Worm (Caenorhabditis elegans) whole organism, L1 larva: Measurements from ENCODE around the gene str-255.

ENCODE experiments used
- C04F5.9 ChIP-seq: sonication (generic microtip); optimal IDR thresholded peaks from 2 replicates; lab custom pipeline; 2016; ENCODE audit warnings: missing genetic modification characterization, missing compliant biosample characterization
- F16B12.6 ChIP-seq: fragments of 150-350 bp; optimal IDR thresholded peaks from 2 replicates; lab custom pipeline; 2014; ENCODE audit warnings: missing biosample characterization, missing genetic modification characterization
- Y116A8C.19 ChIP-seq: sonication (generic microtip); optimal IDR thresholded peaks from 2 replicates; lab custom pipeline; 2016; ENCODE audit warnings: missing compliant biosample characterization, missing genetic modification characterization, borderline replicate concordance
- aha-1 ChIP-seq: fragments of 150-350 bp; optimal IDR thresholded peaks from 2 replicates; lab custom pipeline; 2014; ENCODE audit warnings: missing biosample characterization, missing genetic modification characterization
- alr-1 ChIP-seq: fragments of 200-800 bp; sonication (Bioruptor generic); optimal IDR thresholded peaks from 2 replicates; lab custom pipeline; 2018; ENCODE audit warnings: borderline replicate concordance, mild to moderate bottlenecking, missing genetic modification characterization, missing compliant biosample characterization
- ama-1 ChIP-seq: fragments of 150-350 bp; optimal IDR thresholded peaks from 2 replicates; lab custom pipeline; 2014
- blmp-1 ChIP-seq: fragments of 150-350 bp; optimal IDR thresholded peaks from 2 replicates; lab custom pipeline; 2014; ENCODE audit warnings: missing biosample characterization, missing genetic modification characterization
- ceh-63 ChIP-seq: fragments of 200-800 bp; sonication (Bioruptor generic); optimal IDR thresholded peaks from 2 replicates; lab custom pipeline; 2018; ENCODE audit warnings: mild to moderate bottlenecking, missing genetic modification characterization, missing compliant biosample characterization
- ceh-88 ChIP-seq: fragments of 200-800 bp; sonication (Bioruptor generic); IDR thresholded peaks from 2 replicates; pipeline ENCODE4 v1.3.6; 2022; ENCODE audit warnings: missing genetic modification characterization, missing compliant biosample characterization
- ceh-90 ChIP-seq: sonication (generic microtip); optimal IDR thresholded peaks from 2 replicates; lab custom pipeline; 2016; ENCODE audit warnings: missing genetic modification characterization, missing compliant biosample characterization
- dsc-1 ChIP-seq: sonication (generic microtip); optimal IDR thresholded peaks from 2 replicates; lab custom pipeline; 2016; ENCODE audit warnings: mild to moderate bottlenecking, missing genetic modification characterization, missing compliant biosample characterization
- efl-3 ChIP-seq: fragments of 200-800 bp; sonication (Bioruptor generic); optimal IDR thresholded peaks from 2 replicates; lab custom pipeline; 2018; ENCODE audit warnings: mild to moderate bottlenecking, missing genetic modification characterization, missing compliant biosample characterization
- egl-13 ChIP-seq: sonication (generic microtip); optimal IDR thresholded peaks from 2 replicates; lab custom pipeline; 2016; ENCODE audit warnings: missing genotype, missing genetic modification reagents, missing genetic modification characterization, missing compliant biosample characterization
- elt-2 ChIP-seq: sonication (generic microtip); optimal IDR thresholded peaks from 2 replicates; lab custom pipeline; 2016; ENCODE audit warnings: missing genetic modification characterization, mild to moderate bottlenecking, inconsistent platforms, missing compliant biosample characterization, missing genetic modification reagents
- ets-5 ChIP-seq: fragments of 200-800 bp; sonication (Bioruptor generic); IDR thresholded peaks from 2 replicates; pipeline ENCODE4 v1.3.6; 2022; ENCODE audit warnings: missing genetic modification characterization, missing compliant biosample characterization
- fkh-10 ChIP-seq: sonication (generic microtip); optimal IDR thresholded peaks from 2 replicates; lab custom pipeline; 2017; ENCODE audit warnings: missing biosample characterization, missing genetic modification reagents, missing genetic modification characterization
- fkh-4 ChIP-seq: sonication (generic microtip); optimal IDR thresholded peaks from 2 replicates; lab custom pipeline; 2016; ENCODE audit warnings: missing compliant biosample characterization, missing genetic modification characterization, borderline replicate concordance
- fos-1 ChIP-seq: fragments of 150-350 bp; optimal IDR thresholded peaks from 2 replicates; lab custom pipeline; 2014; ENCODE audit warnings: missing biosample characterization, missing genetic modification characterization
- hlh-17 ChIP-seq: fragments of 200-800 bp; sonication (Bioruptor generic); optimal IDR thresholded peaks from 2 replicates; lab custom pipeline; 2018; ENCODE audit warnings: missing genetic modification characterization, mild to moderate bottlenecking, missing compliant biosample characterization, moderate library complexity, borderline replicate concordance
- hlh-4 ChIP-seq: sonication (generic microtip); optimal IDR thresholded peaks from 2 replicates; lab custom pipeline; 2016; ENCODE audit warnings: mild to moderate bottlenecking, missing genetic modification characterization, missing compliant biosample characterization
- isw-1 ChIP-seq: fragments of 200-800 bp; sonication (Bioruptor generic); IDR thresholded peaks from 2 replicates; pipeline ENCODE4 v1.3.6; 2022; ENCODE audit warnings: missing genetic modification characterization, missing compliant biosample characterization
- jun-1 ChIP-seq: fragments of 150-350 bp; optimal IDR thresholded peaks from 2 replicates; lab custom pipeline; 2014; ENCODE audit warnings: missing biosample characterization, missing genetic modification reagents, missing genetic modification characterization
- lin-13 ChIP-seq: fragments of 150-350 bp; optimal IDR thresholded peaks from 2 replicates; lab custom pipeline; 2014; ENCODE audit warnings: missing biosample characterization, missing genetic modification reagents, missing genetic modification characterization
- lin-14 ChIP-seq: fragments of 200-800 bp; sonication (Bioruptor generic); optimal IDR thresholded peaks from 2 replicates; lab custom pipeline; 2018; ENCODE audit warnings: mild to moderate bottlenecking, missing genetic modification characterization, moderate library complexity, missing compliant biosample characterization
- lin-15B ChIP-seq: fragments of 150-350 bp; sonication (generic microtip); optimal IDR thresholded peaks from 3 replicates; lab custom pipeline; 2014; ENCODE audit warnings: missing biosample characterization, missing genetic modification characterization
- lin-39 ChIP-seq: fragments of 150-350 bp; optimal IDR thresholded peaks from 2 replicates; lab custom pipeline; 2014; ENCODE audit warnings: missing biosample characterization, missing genetic modification reagents, missing genetic modification characterization
- lir-3 ChIP-seq: sonication (generic microtip); optimal IDR thresholded peaks from 2 replicates; lab custom pipeline; 2016; ENCODE audit warnings: mild to moderate bottlenecking, missing genetic modification characterization, moderate library complexity, missing compliant biosample characterization; ENCODE audit not compliant: poor library complexity
- mab-9 ChIP-seq: fragments of 200-800 bp; sonication (Bioruptor generic); IDR thresholded peaks from 2 replicates; pipeline ENCODE4 v1.3.6; 2022; ENCODE audit warnings: missing genetic modification reagents, missing genetic modification characterization, missing compliant biosample characterization
- mdl-1 ChIP-seq, 2 experiments: fragments of 150-350 bp; optimal IDR thresholded peaks; 2 replicates each; lab custom pipeline; 2014 to 2017; ENCODE audit warnings: missing biosample characterization in 2 of 2, missing genetic modification characterization in 2 of 2, inconsistent platforms in 1 of 2
- mep-1 ChIP-seq: fragments of 150-350 bp; optimal IDR thresholded peaks from 2 replicates; lab custom pipeline; 2014; ENCODE audit warnings: missing biosample characterization, missing genetic modification characterization
- nhr-20 ChIP-seq: sonication (generic microtip); optimal IDR thresholded peaks from 2 replicates; lab custom pipeline; 2016; ENCODE audit warnings: mild to moderate bottlenecking, missing genetic modification characterization, missing compliant biosample characterization
- nhr-237 ChIP-seq: fragments of 150-350 bp; optimal IDR thresholded peaks from 2 replicates; lab custom pipeline; 2014; ENCODE audit warnings: missing biosample characterization, missing genetic modification characterization
- nhr-28 ChIP-seq: fragments of 150-350 bp; optimal IDR thresholded peaks from 2 replicates; lab custom pipeline; 2014; ENCODE audit warnings: missing biosample characterization, missing genetic modification characterization
- nhr-71 ChIP-seq: sonication (generic microtip); optimal IDR thresholded peaks from 2 replicates; lab custom pipeline; 2016; ENCODE audit warnings: mild to moderate bottlenecking, missing genetic modification characterization, moderate library complexity, missing compliant biosample characterization
- nhr-76 ChIP-seq: sonication (generic microtip); optimal IDR thresholded peaks from 2 replicates; lab custom pipeline; 2017; ENCODE audit warnings: missing biosample characterization, missing genetic modification characterization
- nhr-77 ChIP-seq: fragments of 150-350 bp; optimal IDR thresholded peaks from 2 replicates; lab custom pipeline; 2014; ENCODE audit warnings: missing biosample characterization, missing genetic modification characterization
- nhr-84 ChIP-seq: sonication (generic microtip); optimal IDR thresholded peaks from 2 replicates; lab custom pipeline; 2017; ENCODE audit warnings: missing biosample characterization, missing genetic modification characterization
- nhr-85 ChIP-seq: sonication (generic microtip); peaks from one replicate; lab custom pipeline; 2016; ENCODE audit warnings: missing genetic modification characterization, inconsistent platforms, missing compliant biosample characterization
- pag-3 ChIP-seq: sonication (generic microtip); optimal IDR thresholded peaks from 2 replicates; lab custom pipeline; 2017; ENCODE audit warnings: missing genetic modification characterization, mild to moderate bottlenecking, missing compliant biosample characterization, antibody characterized with exemption, borderline replicate concordance; ENCODE audit not compliant: insufficient read depth
- pax-3 ChIP-seq: fragments of 200-800 bp; sonication (Bioruptor generic); optimal IDR thresholded peaks from 2 replicates; lab custom pipeline; 2018; ENCODE audit warnings: mild to moderate bottlenecking, missing genetic modification characterization, moderate library complexity, missing compliant biosample characterization
- pqm-1 ChIP-seq: sonication (generic microtip); optimal IDR thresholded peaks from 3 replicates; lab custom pipeline; 2017; ENCODE audit warnings: missing biosample characterization, missing genetic modification characterization
- rnt-1 ChIP-seq: sonication (generic microtip); optimal IDR thresholded peaks from 2 replicates; lab custom pipeline; 2016; ENCODE audit warnings: mild to moderate bottlenecking, missing genetic modification characterization, moderate library complexity, missing compliant biosample characterization
- skn-1 ChIP-seq: fragments of 150-350 bp; optimal IDR thresholded peaks from 2 replicates; lab custom pipeline; 2014; ENCODE audit warnings: missing biosample characterization, missing genetic modification characterization
- sox-4 ChIP-seq: sonication (generic microtip); optimal IDR thresholded peaks from 2 replicates; lab custom pipeline; 2016; ENCODE audit warnings: missing genetic modification characterization, missing compliant biosample characterization
- sptf-1 ChIP-seq: fragments of 150-350 bp; optimal IDR thresholded peaks from 2 replicates; lab custom pipeline; 2014; ENCODE audit warnings: missing biosample characterization, missing genetic modification characterization
- sup-37 ChIP-seq: fragments of 200-800 bp; sonication (Bioruptor generic); optimal IDR thresholded peaks from 2 replicates; lab custom pipeline; 2018; ENCODE audit warnings: mild to moderate bottlenecking, missing genetic modification characterization, missing compliant biosample characterization
- tbx-2 ChIP-seq: sonication (generic microtip); optimal IDR thresholded peaks from 2 replicates; lab custom pipeline; 2016; ENCODE audit warnings: missing genetic modification characterization, missing compliant biosample characterization
- tlp-1 ChIP-seq: fragments of 150-350 bp; optimal IDR thresholded peaks from 2 replicates; lab custom pipeline; 2014; ENCODE audit warnings: missing biosample characterization, missing genetic modification characterization
- unc-62 ChIP-seq: fragments of 150-350 bp; optimal IDR thresholded peaks from 2 replicates; lab custom pipeline; 2014; ENCODE audit warnings: missing biosample characterization, missing genetic modification reagents, missing genetic modification characterization
- unc-98 ChIP-seq: fragments of 200-800 bp; sonication (Bioruptor generic); IDR thresholded peaks from 2 replicates; pipeline ENCODE4 v1.3.6; 2022; ENCODE audit warnings: missing genetic modification characterization, missing compliant biosample characterization
- vab-15 ChIP-seq: sonication (generic microtip); optimal IDR thresholded peaks from 2 replicates; lab custom pipeline; 2017; ENCODE audit warnings: missing genotype, mild to moderate bottlenecking, missing genetic modification characterization, missing compliant biosample characterization
- zip-4 ChIP-seq: fragments of 200-800 bp; sonication (Bioruptor generic); optimal IDR thresholded peaks from 2 replicates; lab custom pipeline; 2018; ENCODE audit warnings: mild to moderate bottlenecking, missing genetic modification characterization, moderate library complexity, missing compliant biosample characterization
- ztf-4 ChIP-seq: fragments of 150-350 bp; optimal IDR thresholded peaks from 2 replicates; lab custom pipeline; 2014; ENCODE audit warnings: missing biosample characterization, missing genetic modification characterization

The str-255 gene

DNA sequence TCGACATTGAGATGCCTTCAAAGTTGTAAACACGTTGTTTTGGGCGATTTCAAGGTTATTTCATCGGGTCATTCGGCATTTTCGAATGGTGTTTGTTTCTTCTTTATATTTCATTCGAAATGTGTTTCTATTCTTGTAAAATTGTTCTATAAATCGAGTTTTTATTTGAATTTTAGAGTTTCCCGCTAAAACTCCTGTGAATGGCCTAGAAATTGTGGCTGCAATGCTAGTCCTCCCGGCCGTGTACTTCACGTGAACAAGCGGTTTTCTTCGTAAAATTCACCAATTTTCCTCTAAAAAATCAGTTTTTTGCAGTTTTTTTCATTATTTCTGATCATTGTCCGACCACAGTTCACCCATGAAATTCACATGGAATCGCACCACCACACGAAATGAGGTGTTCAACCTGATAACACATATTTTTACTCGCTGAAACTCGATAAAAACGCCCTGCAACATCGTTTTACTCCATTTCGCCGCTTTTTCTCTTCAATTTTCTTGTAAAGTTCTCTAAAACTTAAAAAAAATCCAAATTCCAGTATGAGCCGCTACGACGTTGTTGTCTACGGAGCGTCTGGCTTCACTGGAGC, 36.5 kb downstream of the str-255 start, which contains the start of gene ldp-1 (continued):
- TF ChIP-seq ceh-88 (peak; percentile 46), nhr-28 (no peak), nhr-20 (tag; lab: Kevin White, UChicago) (peak; percentile 82), rnt-1 (tag; lab: Kevin White, UChicago) (peak; percentile 97), isw-1 (peak; percentile 78), hlh-4 (peak; percentile 59), mab-9 (GFP tag; lab: Robert Waterston, UW) (peak; percentile 80), sox-4 (tag; lab: Kevin White, UChicago) (peak; percentile 83), lin-14 (GFP tag; lab: Kevin White, UChicago) (peak; percentile 92), nhr-77 (tag; lab: Kevin White, UChicago) (no peak), jun-1 (tag; lab: Kevin White, UChicago) (no peak), sup-37 (peak; percentile 55), C04F5.9 (peak; percentile 81), pax-3 (peak; percentile 89), fkh-10 (GFP tag; lab: Kevin White, UChicago) (peak; percentile 2), elt-2 (peak; percentile 67), nhr-237 (tag; lab: Kevin White, UChicago) (peak; percentile 13), zip-4 (GFP tag; lab: Kevin White, UChicago) (peak; percentile 36), fkh-4 (tag; lab: Kevin White, UChicago) (peak; percentile 94), unc-62 (no peak), aha-1 (no peak), Y116A8C.19 (tag; lab: Kevin White, UChicago) (peak; percentile 67), alr-1 (tag; lab: Kevin White, UChicago) (no peak), lir-3 (tag; lab: Kevin White, UChicago) (peak; percentile 95), efl-3 (GFP tag; lab: Kevin White, UChicago) (no peak), vab-15 (tag; lab: Kevin White, UChicago) (no peak), nhr-76 (tag; lab: Kevin White, UChicago) (no peak), skn-1 (tag; lab: Kevin White, UChicago) (peak; percentile 11), lin-15B (tag; lab: Kevin White, UChicago) (peak; percentile 62), F16B12.6 (tag; lab: Kevin White, UChicago) (peak; percentile 16), blmp-1 (tag; lab: Kevin White, UChicago) (peak; percentile 34), dsc-1 (tag; lab: Kevin White, UChicago) (peak; percentile 92), mep-1 (tag; lab: Kevin White, UChicago) (peak; percentile 65), ceh-63 (GFP tag; lab: Kevin White, UChicago) (peak; percentile 60), pqm-1 (tag; lab: Kevin White, UChicago) (no peak), unc-98 (GFP tag; lab: Robert Waterston, UW) (peak; percentile 82), ama-1 (no peak), hlh-17 (GFP tag; lab: Kevin White, UChicago) (no peak), ets-5 (GFP tag; lab: Robert Waterston, UW) (no peak), nhr-84 (tag; lab: Kevin White, UChicago) (no peak), pag-3 (no peak), ceh-90 (tag; lab: Kevin White, UChicago) (peak; percentile 96), tlp-1 (tag; lab: Kevin White, UChicago) (no peak), lin-13 (GFP tag; lab: Kevin White, UChicago) (peak; percentile 67), nhr-71 (tag; lab: Kevin White, UChicago) (peak; percentile 89), egl-13 (tag; lab: Kevin White, UChicago) (peak; percentile 85), lin-39 (tag; lab: Kevin White, UChicago) (peak; percentile 20), nhr-85 (peak; percentile 93), ztf-4 (tag; lab: Kevin White, UChicago) (no peak), tbx-2 (tag; lab: Kevin White, UChicago) (peak; percentile 90), fos-1 (tag; lab: Kevin White, UChicago) (peak; percentile 62), sptf-1 (tag; lab: Kevin White, UChicago) (no peak), mdl-1 (tag; optimal IDR thresholded peaks at IDR 0.05; lab: Kevin White, UChicago) (peak in 1 of 2 experiments; percentile 6)
